Worm (Caenorhabditis elegans): ENCODE results near the gene str-1.

Gene str-1

DNA sequence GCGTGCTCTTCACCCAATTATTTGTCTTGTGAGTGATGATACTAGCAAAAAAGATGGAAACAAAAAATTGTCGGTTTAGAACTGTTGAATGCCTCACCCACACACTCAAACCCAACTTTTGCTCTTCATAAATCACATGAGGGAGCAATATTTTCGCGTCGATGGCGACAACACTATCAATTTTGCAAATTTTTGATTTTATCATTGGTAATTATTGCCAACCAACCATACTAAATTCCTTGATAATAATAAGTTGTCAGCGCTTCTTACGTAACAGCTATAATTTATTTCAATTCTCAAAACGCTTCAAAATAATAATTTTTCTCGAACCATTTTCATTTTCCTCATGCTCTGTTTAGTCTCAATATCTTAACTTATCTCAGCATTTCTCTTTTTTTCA, 39.2 kb downstream of the str-1 start:
- TF ChIP-seq gmeb-1 (tag; optimal IDR thresholded peaks at IDR 0.05) (no peak), fos-1 (tag; optimal IDR thresholded peaks at IDR 0.05) (peak; percentile 44), elt-1 (tag; optimal IDR thresholded peaks at IDR 0.05) (no peak), crh-2 (tag; optimal IDR thresholded peaks at IDR 0.05) (no peak)

DNA sequence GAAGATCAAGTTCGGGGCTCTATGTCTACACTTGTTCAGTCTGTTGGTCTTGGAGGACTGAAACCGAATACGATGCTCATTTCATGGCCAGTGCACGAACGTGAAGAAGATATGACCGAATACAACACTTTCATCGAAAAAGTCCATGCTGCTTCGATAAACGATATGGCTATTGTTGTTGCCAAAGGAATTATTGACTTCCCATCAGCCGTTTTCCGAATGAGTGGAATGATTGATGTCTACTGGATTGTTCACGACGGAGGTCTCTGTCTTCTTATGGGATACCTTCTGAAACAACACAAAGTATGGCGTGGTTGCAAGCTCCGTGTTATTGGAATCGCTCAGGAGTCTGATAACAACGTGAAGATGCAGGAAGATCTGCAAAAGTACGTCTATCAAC, 42.6 kb downstream of the str-1 start:
- TF ChIP-seq lin-13 (GFP tag; optimal IDR thresholded peaks at IDR 0.05) (no peak), R02D3.7 (tag; optimal IDR thresholded peaks at IDR 0.05) (no peak), nhr-25 (tag; optimal IDR thresholded peaks at IDR 0.05) (no peak), nhr-10 (tag; optimal IDR thresholded peaks at IDR 0.05) (no peak), ztf-1 (GFP tag; conservative IDR thresholded peaks at IDR 0.05) (no peak), dmd-4 (tag; optimal IDR thresholded peaks at IDR 0.05) (no peak), nhr-11 (tag; optimal IDR thresholded peaks at IDR 0.05) (no peak), elt-1 (tag; optimal IDR thresholded peaks at IDR 0.05) (no peak), nhr-77 (tag; optimal IDR thresholded peaks at IDR 0.05) (no peak), ceh-82 (tag; optimal IDR thresholded peaks at IDR 0.05) (no peak), lin-39 (tag; optimal IDR thresholded peaks at IDR 0.05) (no peak), mbf-1 (tag; optimal IDR thresholded peaks at IDR 0.05) (no peak)

DNA sequence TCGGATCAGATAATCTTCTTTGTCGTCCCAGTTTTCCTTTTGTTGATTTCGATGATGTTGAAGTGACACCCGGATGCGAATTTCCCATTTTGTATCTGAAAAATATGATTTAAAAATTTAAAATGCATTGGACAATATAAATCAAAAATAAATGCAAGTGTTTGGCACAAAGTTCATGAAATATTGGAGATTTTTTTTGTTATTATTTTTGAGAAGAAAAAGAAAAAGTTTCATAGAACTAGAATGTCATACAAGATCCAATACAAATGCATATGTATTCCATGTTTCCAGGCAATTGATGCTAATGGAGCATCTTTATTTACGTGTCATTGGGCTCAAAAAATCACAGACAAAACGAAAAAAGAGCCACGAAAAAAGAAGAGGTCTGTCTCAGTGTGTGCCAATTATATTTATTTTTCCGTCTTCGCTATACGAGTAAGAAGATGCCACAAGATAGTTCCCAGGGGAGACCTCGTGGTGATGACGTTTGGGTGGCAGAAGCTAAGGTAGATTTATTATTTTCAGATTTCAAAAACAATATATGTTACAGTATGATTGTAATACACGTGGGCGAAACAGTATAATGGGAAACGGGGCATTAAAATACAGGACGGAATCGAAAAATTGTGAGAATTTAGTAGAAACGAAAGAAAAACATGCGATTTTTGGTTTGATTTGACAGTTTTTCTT, 46.0 kb downstream of the str-1 start, which contains the start of the genes glb-23 and R13A1.1:
glb-23 (minus strand) TSS at position 101 of the 690 bp plus-strand sequence.
R13A1.1 (plus strand) TSS at position 640 of the 690 bp plus-strand sequence.
- TF ChIP-seq nhr-25 (tag; optimal IDR thresholded peaks at IDR 0.05) (no peak), mdl-1 (tag; optimal IDR thresholded peaks at IDR 0.05) (no peak), blmp-1 (tag; optimal IDR thresholded peaks at IDR 0.05; ENCODE audit: insufficient read depth) (no peak), unc-55 (GFP tag; optimal IDR thresholded peaks at IDR 0.05) (no peak), sma-9 (GFP tag; optimal IDR thresholded peaks at IDR 0.05) (no peak), sma-9 (tag; optimal IDR thresholded peaks at IDR 0.05) (no peak), nhr-6 (tag; optimal IDR thresholded peaks at IDR 0.05) (no peak), ceh-16 (tag; optimal IDR thresholded peaks at IDR 0.05) (no peak), aly-2 (tag; optimal IDR thresholded peaks at IDR 0.05) (no peak), nhr-77 (tag; optimal IDR thresholded peaks at IDR 0.05) (no peak), skn-1 (tag; optimal IDR thresholded peaks at IDR 0.05) (no peak), elt-1 (tag; optimal IDR thresholded peaks at IDR 0.05) (no peak), nhr-237 (tag; optimal IDR thresholded peaks at IDR 0.05) (no peak), sem-4 (tag; optimal IDR thresholded peaks at IDR 0.05) (no peak), egl-27 (tag; optimal IDR thresholded peaks at IDR 0.05) (no peak), unc-62 (GFP tag; optimal IDR thresholded peaks at IDR 0.05) (no peak), Y55F3AM.14 (GFP tag; optimal IDR thresholded peaks at IDR 0.05) (no peak), nhr-129 (tag; optimal IDR thresholded peaks at IDR 0.05) (no peak), snpc-4 (tag; optimal IDR thresholded peaks at IDR 0.05) (no peak), ama-1 (optimal IDR thresholded peaks at IDR 0.05) (no peak)

DNA sequence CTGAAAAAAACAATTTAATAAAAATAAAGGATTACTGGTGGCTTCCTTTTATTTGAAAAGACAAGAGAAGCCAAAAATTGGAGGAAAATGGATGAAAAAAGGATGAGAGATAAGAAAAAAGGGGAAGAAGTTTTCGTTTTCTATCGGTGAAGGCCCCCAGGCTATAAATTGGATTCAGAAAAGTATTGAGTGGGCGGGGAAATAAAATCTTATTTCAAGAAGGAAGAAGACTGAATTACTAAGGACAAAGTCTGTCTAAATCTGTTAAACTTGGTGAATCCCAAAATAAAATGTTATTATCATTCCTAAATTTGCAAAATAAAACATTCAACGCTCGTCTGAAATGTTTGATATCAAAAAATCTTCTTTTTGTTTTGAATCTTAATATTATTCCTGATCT, 48.5 kb downstream of the str-1 start:
- no peak for TF ChIP-seq ztf-4 (tag; optimal IDR thresholded peaks at IDR 0.05)
- no peak for TF ChIP-seq sma-3 (GFP tag; optimal IDR thresholded peaks at IDR 0.05)
- TF ChIP-seq lsy-2 (tag; optimal IDR thresholded peaks at IDR 0.05): no peak
- no peak for TF ChIP-seq unc-55 (GFP tag; optimal IDR thresholded peaks at IDR 0.05)
- TF ChIP-seq crh-2 (tag; optimal IDR thresholded peaks at IDR 0.05): no peak
- TF ChIP-seq mdl-1 (tag; optimal IDR thresholded peaks at IDR 0.05): no peak
- TF ChIP-seq nhr-237 (tag; optimal IDR thresholded peaks at IDR 0.05): no peak
- TF ChIP-seq zag-1 (tag; optimal IDR thresholded peaks at IDR 0.05): no peak
- no peak for TF ChIP-seq mbf-1 (tag; optimal IDR thresholded peaks at IDR 0.05)
- TF ChIP-seq egl-27 (tag; optimal IDR thresholded peaks at IDR 0.05): no peak
